Worm (Caenorhabditis elegans): ENCODE data around the gene Y37D8A.6.

Gene Y37D8A.6

DNA sequence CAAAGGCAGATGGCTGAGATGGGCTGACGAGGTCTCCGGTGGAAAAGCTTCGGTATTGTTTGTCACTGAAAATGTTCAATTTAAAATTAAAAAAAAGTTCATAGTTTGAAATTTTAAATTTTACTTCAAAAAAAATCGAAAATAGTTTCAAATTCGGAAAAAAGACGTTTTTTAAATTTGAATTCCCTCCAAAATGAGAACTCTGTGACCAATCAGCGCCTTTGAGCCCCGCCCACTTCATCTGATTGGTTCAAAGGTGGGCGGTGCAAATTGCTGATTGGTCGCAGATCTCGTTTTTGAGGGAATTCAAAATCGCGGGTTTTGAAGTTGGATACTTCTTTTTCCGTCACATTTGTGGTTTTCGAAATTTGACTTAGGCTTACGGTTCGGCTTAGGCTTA is 31.8 kb downstream of the Y37D8A.6 start:
- TF ChIP-seq C34F6.9 (tag; optimal IDR thresholded peaks at IDR 0.05) (no peak), ceh-16 (tag; optimal IDR thresholded peaks at IDR 0.05) (no peak), nhr-21 (tag; optimal IDR thresholded peaks at IDR 0.05) (no peak), unc-39 (tag; optimal IDR thresholded peaks at IDR 0.05) (no peak), sem-4 (tag; optimal IDR thresholded peaks at IDR 0.05) (no peak), skn-1 (tag; optimal IDR thresholded peaks at IDR 0.05) (no peak), gmeb-1 (tag; optimal IDR thresholded peaks at IDR 0.05) (no peak), nhr-12 (tag; optimal IDR thresholded peaks at IDR 0.05) (no peak), snpc-4 (tag; optimal IDR thresholded peaks at IDR 0.05) (no peak), R02D3.7 (tag; optimal IDR thresholded peaks at IDR 0.05) (no peak)

DNA sequence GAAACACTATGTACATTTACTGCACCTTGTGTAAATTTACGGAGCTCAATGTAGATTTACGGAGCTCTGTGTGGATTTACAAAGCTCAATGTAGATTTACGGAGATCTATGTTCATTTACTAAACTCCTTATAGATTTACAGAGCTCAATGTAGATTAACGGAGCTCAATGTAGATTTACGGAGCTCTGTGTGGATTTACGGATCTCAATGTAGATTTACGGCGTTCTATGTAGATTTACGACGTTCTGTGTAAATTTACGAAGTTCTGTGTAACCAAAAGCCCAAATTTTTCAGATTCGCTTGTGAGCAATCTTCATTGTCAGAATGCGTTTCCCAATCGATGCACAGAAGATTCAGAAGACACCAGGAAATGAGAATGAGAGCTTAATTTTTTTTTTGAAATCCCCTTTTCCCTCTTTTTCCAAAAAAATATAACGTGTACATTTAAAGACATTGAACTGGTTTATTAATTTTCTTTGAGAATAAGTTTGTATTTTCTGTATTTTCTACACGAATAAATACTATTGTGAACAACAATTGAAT is 33.3 kb downstream of the Y37D8A.6 start:
- TF ChIP-seq gmeb-1 (tag; optimal IDR thresholded peaks at IDR 0.05) (no peak), sma-3 (GFP tag; optimal IDR thresholded peaks at IDR 0.05) (no peak), ztf-4 (tag; optimal IDR thresholded peaks at IDR 0.05) (no peak), nhr-21 (tag; optimal IDR thresholded peaks at IDR 0.05) (no peak), ceh-82 (tag; optimal IDR thresholded peaks at IDR 0.05) (no peak), blmp-1 (tag; optimal IDR thresholded peaks at IDR 0.05; ENCODE audit: insufficient read depth) (no peak), nhr-6 (tag; optimal IDR thresholded peaks at IDR 0.05) (no peak), peb-1 (tag; optimal IDR thresholded peaks at IDR 0.05) (no peak), ztf-11 (tag; optimal IDR thresholded peaks at IDR 0.05) (no peak), ceh-16 (tag; optimal IDR thresholded peaks at IDR 0.05) (no peak), snpc-4 (tag; optimal IDR thresholded peaks at IDR 0.05) (no peak), unc-39 (tag; optimal IDR thresholded peaks at IDR 0.05) (no peak)

DNA sequence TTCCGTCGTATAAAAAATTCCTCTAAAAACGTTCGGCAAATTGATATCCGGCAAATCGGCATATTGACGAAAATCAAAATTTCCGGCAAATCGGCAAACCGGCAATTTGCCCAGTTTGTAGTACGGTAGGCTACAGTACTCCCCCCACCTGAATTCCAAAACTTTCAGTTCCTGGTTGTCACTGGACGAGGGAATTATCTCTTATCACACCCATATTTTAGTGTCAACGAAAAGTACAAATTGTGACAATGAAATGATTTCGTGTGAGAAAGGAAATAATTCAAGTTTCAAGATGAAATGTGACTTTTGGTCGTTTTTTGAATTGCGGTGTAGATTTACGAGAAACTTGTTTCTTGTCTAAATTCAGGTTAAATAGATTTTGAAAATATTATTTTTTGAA is 37.0 kb downstream of the Y37D8A.6 start:
- no peak for TF ChIP-seq lin-11 (tag; optimal IDR thresholded peaks at IDR 0.05)
- no peak for TF ChIP-seq mab-5 (tag; optimal IDR thresholded peaks at IDR 0.05)
- no peak for TF ChIP-seq nhr-21 (tag; optimal IDR thresholded peaks at IDR 0.05)
- no peak for TF ChIP-seq nhr-77 (tag; optimal IDR thresholded peaks at IDR 0.05)
- peak; percentile 65 for TF ChIP-seq sma-9 (GFP tag; optimal IDR thresholded peaks at IDR 0.05)
- TF ChIP-seq sma-9 (tag; optimal IDR thresholded peaks at IDR 0.05) = no peak
- no peak for TF ChIP-seq ama-1 (optimal IDR thresholded peaks at IDR 0.05)
- no peak for TF ChIP-seq dmd-4 (tag; optimal IDR thresholded peaks at IDR 0.05)
- TF ChIP-seq lsy-2 (tag; optimal IDR thresholded peaks at IDR 0.05) = no peak
- TF ChIP-seq fos-1 (tag; optimal IDR thresholded peaks at IDR 0.05) = peak; percentile 28

DNA sequence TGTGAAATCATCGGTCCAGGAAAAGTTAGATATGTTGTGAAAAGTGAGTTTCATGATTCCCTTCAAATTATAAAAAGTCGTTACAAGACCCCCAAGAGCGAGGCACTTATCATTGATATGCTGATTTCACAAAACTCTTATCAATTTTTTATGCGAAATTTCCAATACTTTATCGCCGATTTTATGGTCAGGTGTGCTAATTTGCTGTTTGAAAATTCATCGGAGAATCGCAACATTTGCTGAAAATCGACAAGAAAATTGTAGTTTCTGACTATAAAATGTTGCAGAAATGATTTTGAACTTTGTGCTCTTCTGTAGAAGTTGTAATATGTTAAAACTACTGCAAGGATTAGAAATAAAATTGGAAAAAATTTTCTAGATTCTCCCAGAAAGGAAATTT is 38.4 kb downstream of the Y37D8A.6 start:
- no peak for TF ChIP-seq nhr-129 (tag; optimal IDR thresholded peaks at IDR 0.05)
- peak; percentile 39 for TF ChIP-seq sma-9 (GFP tag; optimal IDR thresholded peaks at IDR 0.05)
- no peak for TF ChIP-seq sma-9 (tag; optimal IDR thresholded peaks at IDR 0.05)
- TF ChIP-seq fos-1 (tag; optimal IDR thresholded peaks at IDR 0.05) = peak; percentile 39

DNA sequence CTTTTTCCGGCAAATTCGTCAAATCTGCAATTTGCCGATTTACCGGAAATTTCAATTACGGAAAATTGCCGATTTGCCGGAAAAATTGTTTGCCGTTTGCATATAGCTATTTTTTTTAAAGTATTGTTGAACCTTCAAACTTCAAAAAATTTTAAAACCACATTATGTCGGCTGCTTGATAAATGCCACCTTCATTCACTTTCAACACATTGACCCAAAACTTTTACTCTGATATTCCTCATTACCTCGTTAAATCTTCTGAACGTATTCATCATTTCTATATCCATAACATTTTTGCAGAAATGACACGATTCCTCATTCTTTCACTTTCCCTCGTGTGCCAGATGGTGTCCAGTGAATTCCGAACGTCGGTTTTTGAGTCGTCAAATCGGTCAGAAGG is 41.0 kb downstream of the Y37D8A.6 start, which contains the start of gene Y37D8A.3:
Gene Y37D8A.3, plus strand, starts transcription at position 301 of the 400 bp plus-strand sequence.
- no peak for TF ChIP-seq ZK546.5 (tag; optimal IDR thresholded peaks at IDR 0.05)
- no peak for TF ChIP-seq alr-1 (tag; optimal IDR thresholded peaks at IDR 0.05)
- TF ChIP-seq unc-39 (tag; optimal IDR thresholded peaks at IDR 0.05) = no peak
- no peak for TF ChIP-seq F13H6.1 (tag; optimal IDR thresholded peaks at IDR 0.05)
- no peak for TF ChIP-seq nhr-21 (tag; optimal IDR thresholded peaks at IDR 0.05)
- no peak for TF ChIP-seq unc-62 (GFP tag; optimal IDR thresholded peaks at IDR 0.05)
- TF ChIP-seq nhr-10 (tag; optimal IDR thresholded peaks at IDR 0.05) = no peak
- no peak for TF ChIP-seq lin-13 (GFP tag; optimal IDR thresholded peaks at IDR 0.05)
- TF ChIP-seq Y55F3AM.14 (GFP tag; optimal IDR thresholded peaks at IDR 0.05) = no peak
- no peak for TF ChIP-seq snpc-4 (tag; optimal IDR thresholded peaks at IDR 0.05)
- no peak for TF ChIP-seq R02D3.7 (tag; optimal IDR thresholded peaks at IDR 0.05)
- no peak for TF ChIP-seq fos-1 (tag; optimal IDR thresholded peaks at IDR 0.05)
- TF ChIP-seq nhr-129 (tag; optimal IDR thresholded peaks at IDR 0.05) = no peak
- no peak for TF ChIP-seq nhr-11 (tag; optimal IDR thresholded peaks at IDR 0.05)
- TF ChIP-seq lin-11 (tag; optimal IDR thresholded peaks at IDR 0.05) = no peak
- TF ChIP-seq peb-1 (tag; optimal IDR thresholded peaks at IDR 0.05) = no peak
- no peak for TF ChIP-seq blmp-1 (tag; optimal IDR thresholded peaks at IDR 0.05; ENCODE audit: insufficient read depth)
- no peak for TF ChIP-seq nhr-25 (tag; optimal IDR thresholded peaks at IDR 0.05)
- TF ChIP-seq ztf-11 (tag; optimal IDR thresholded peaks at IDR 0.05) = no peak
- no peak for TF ChIP-seq nhr-77 (tag; optimal IDR thresholded peaks at IDR 0.05)

Measured in whole organism, L2 larva.